Worm (Caenorhabditis elegans) whole organism, late embryonic: ENCODE results near the gene R09H10.1.

ENCODE experiments used
- K02D7.2 ChIP-seq: sonication (generic microtip); optimal IDR thresholded peaks from 2 replicates; lab custom pipeline; 2017; ENCODE audit warnings: mild to moderate bottlenecking, missing genetic modification characterization, missing compliant biosample characterization
- ceh-19 ChIP-seq: fragments of 200-800 bp; sonication (Bioruptor generic); optimal IDR thresholded peaks from 2 replicates; lab custom pipeline; 2018; ENCODE audit warnings: mild to moderate bottlenecking, missing genetic modification characterization, missing compliant biosample characterization
- ceh-2 ChIP-seq: sonication (generic microtip); optimal IDR thresholded peaks from 2 replicates; lab custom pipeline; 2016; ENCODE audit warnings: missing genotype, missing genetic modification characterization, missing compliant biosample characterization
- ceh-22 ChIP-seq: sonication (generic microtip); optimal IDR thresholded peaks from 2 replicates; lab custom pipeline; 2017; ENCODE audit warnings: missing biosample characterization, missing genetic modification characterization
- ceh-34 ChIP-seq: sonication (generic microtip); optimal IDR thresholded peaks from 2 replicates; lab custom pipeline; 2016; ENCODE audit warnings: mild to moderate bottlenecking, missing genetic modification characterization, missing compliant biosample characterization
- ceh-48 ChIP-seq: sonication (generic microtip); optimal IDR thresholded peaks from 2 replicates; lab custom pipeline; 2016; ENCODE audit warnings: missing genetic modification characterization, inconsistent platforms, missing compliant biosample characterization
- che-1 ChIP-seq: sonication (generic microtip); optimal IDR thresholded peaks from 2 replicates; lab custom pipeline; 2016; ENCODE audit warnings: mild to moderate bottlenecking, missing genetic modification characterization, missing compliant biosample characterization
- dmd-4 ChIP-seq: sonication (generic microtip); optimal IDR thresholded peaks from 2 replicates; lab custom pipeline; 2016; ENCODE audit warnings: borderline replicate concordance, missing genetic modification characterization, missing compliant biosample characterization
- dve-1 ChIP-seq: sonication (generic microtip); optimal IDR thresholded peaks from 2 replicates; lab custom pipeline; 2017; ENCODE audit warnings: antibody characterized with exemption, mild to moderate bottlenecking, missing genetic modification characterization, missing compliant biosample characterization
- elt-2 ChIP-seq: sonication (generic microtip); optimal IDR thresholded peaks from 2 replicates; lab custom pipeline; 2016; ENCODE audit warnings: missing genetic modification reagents, missing genetic modification characterization, missing compliant biosample characterization
- elt-4 ChIP-seq: sonication (generic microtip); optimal IDR thresholded peaks from 2 replicates; lab custom pipeline; 2016; ENCODE audit warnings: missing genetic modification characterization, missing compliant biosample characterization
- fkh-6 ChIP-seq: sonication (generic microtip); optimal IDR thresholded peaks from 2 replicates; lab custom pipeline; 2016; ENCODE audit warnings: missing genetic modification characterization, missing compliant biosample characterization
- gmeb-2 ChIP-seq: sonication (generic microtip); optimal IDR thresholded peaks from 2 replicates; lab custom pipeline; 2016; ENCODE audit warnings: missing genetic modification characterization, inconsistent platforms, missing compliant biosample characterization
- hlh-13 ChIP-seq: fragments of 200-800 bp; sonication (Bioruptor generic); optimal IDR thresholded peaks from 2 replicates; lab custom pipeline; 2018; ENCODE audit warnings: mild to moderate bottlenecking, missing genetic modification characterization, missing compliant biosample characterization
- odd-2 ChIP-seq: sonication (generic microtip); optimal IDR thresholded peaks from 2 replicates; lab custom pipeline; 2017; ENCODE audit warnings: antibody characterized with exemption, mild to moderate bottlenecking, missing genetic modification characterization, missing compliant biosample characterization
- pag-3 ChIP-seq: sonication (generic microtip); optimal IDR thresholded peaks from 2 replicates; lab custom pipeline; 2016; ENCODE audit warnings: missing compliant biosample characterization, missing genetic modification characterization, borderline replicate concordance
- pat-9 ChIP-seq: fragments of 200-800 bp; sonication (Bioruptor generic); optimal IDR thresholded peaks from 2 replicates; lab custom pipeline; 2018; ENCODE audit warnings: mild to moderate bottlenecking, missing genetic modification characterization, moderate library complexity, missing compliant biosample characterization
- pha-2 ChIP-seq: sonication (generic microtip); optimal IDR thresholded peaks from 2 replicates; lab custom pipeline; 2017; ENCODE audit warnings: mild to moderate bottlenecking, missing genetic modification characterization, missing compliant biosample characterization
- rnt-1 ChIP-seq: sonication (generic microtip); optimal IDR thresholded peaks from 2 replicates; lab custom pipeline; 2016; ENCODE audit warnings: missing genetic modification characterization, missing compliant biosample characterization
- sox-4 ChIP-seq: sonication (generic microtip); optimal IDR thresholded peaks from 2 replicates; lab custom pipeline; 2017; ENCODE audit warnings: mild to moderate bottlenecking, missing genetic modification characterization, inconsistent platforms, missing compliant biosample characterization
- unc-86 ChIP-seq: sonication (generic microtip); optimal IDR thresholded peaks from 2 replicates; lab custom pipeline; 2016; ENCODE audit warnings: missing genetic modification characterization, missing compliant biosample characterization
- zip-5 ChIP-seq: sonication (generic microtip); optimal IDR thresholded peaks from 2 replicates; lab custom pipeline; 2016; ENCODE audit warnings: missing genetic modification characterization, missing compliant biosample characterization
- ztf-16 ChIP-seq: sonication (generic microtip); optimal IDR thresholded peaks from 2 replicates; lab custom pipeline; 2017; ENCODE audit warnings: missing genetic modification characterization, missing compliant biosample characterization

Gene R09H10.1

ce11 chrIV:10628724-10629123 is 28.6 kb downstream of the R09H10.1 start, which contains the start of gene R09H10.5:
Gene R09H10.5 (minus strand): TSS chrIV:10628829.
- TF ChIP-seq pha-2 = no peak

- no peak for TF ChIP-seq che-1
- peak; percentile 48 for TF ChIP-seq elt-2 (tag; lab: Kevin White, UChicago)
Measured at ce11 chrIV:10630953-10631554, 31.0 kb downstream of the R09H10.1 start, which contains the start of gene F56C4.4. Gene F56C4.4 (minus strand): TSS chrIV:10631267.

ce11 chrIV:10636649-10637048 is 36.6 kb downstream of the R09H10.1 start, which contains the start of gene F56C4.1:
Gene F56C4.1 (plus strand): TSS chrIV:10636949.
- TF ChIP-seq pag-3 (tag; lab: Kevin White, UChicago) (no peak), hlh-13 (no peak), unc-86 (tag; lab: Kevin White, UChicago) (no peak), odd-2 (no peak), dmd-4 (no peak), K02D7.2 (tag; lab: Kevin White, UChicago) (no peak), zip-5 (tag; lab: Kevin White, UChicago) (no peak), ztf-16 (no peak), ceh-48 (tag; lab: Kevin White, UChicago) (no peak), elt-4 (no peak), pat-9 (tag; lab: Kevin White, UChicago) (no peak), ceh-2 (no peak), ceh-19 (GFP tag; lab: Kevin White, UChicago) (no peak), sox-4 (no peak), rnt-1 (tag; lab: Kevin White, UChicago) (no peak), ceh-34 (tag; lab: Kevin White, UChicago) (no peak), gmeb-2 (no peak), fkh-6 (tag; lab: Kevin White, UChicago) (no peak), dve-1 (tag; lab: Kevin White, UChicago) (no peak)

ce11 chrIV:10638977-10639376 is 38.9 kb downstream of the R09H10.1 start, which contains the start of gene F56C4.2:
Gene F56C4.2 (plus strand): TSS chrIV:10639277.
- TF ChIP-seq ceh-22 (tag; lab: Kevin White, UChicago) (no peak), pha-2 (no peak)
